Fruit fly (Drosophila melanogaster) whole organism, embryonic: ENCODE measurements around the gene CG5103.

Source experiments
- Awh ChIP-seq: fragments of 200-800 bp; sonication (Bioruptor generic); IDR thresholded peaks from 2 replicates; pipeline ENCODE4, ENCODE4 v1.3.6; 2022; ENCODE audit warnings: missing biosample characterization, missing genetic modification characterization
- B-H1 ChIP-seq: fragments of 200-800 bp; sonication (Bioruptor generic); IDR thresholded peaks from 3 replicates; pipeline ENCODE4 v1.3.6; 2022; ENCODE audit warnings: missing biosample characterization, missing genetic modification characterization
- CG10565 ChIP-seq: fragments of 200-800 bp; sonication (Bioruptor generic); optimal IDR thresholded peaks from 3 replicates; lab custom pipeline; 2016; ENCODE audit warnings: missing biosample characterization, mild to moderate bottlenecking, missing genetic modification characterization
- CG11085 ChIP-seq: fragments of 200-800 bp; sonication (Bioruptor generic); IDR thresholded peaks from 2 replicates; pipeline ENCODE4 v1.3.6; 2022; ENCODE audit warnings: missing biosample characterization, missing genetic modification characterization
- CG11504 ChIP-seq: fragments of 200-800 bp; sonication (Bioruptor generic); optimal IDR thresholded peaks from 3 replicates; lab custom pipeline; 2019; ENCODE audit warnings: missing biosample characterization, mild to moderate bottlenecking, missing genetic modification characterization, moderate library complexity
- CG11560 ChIP-seq: fragments of 200-800 bp; sonication (Bioruptor generic); IDR thresholded peaks from 3 replicates; pipeline ENCODE4 v1.3.6; 2022; ENCODE audit warnings: missing biosample characterization, missing genetic modification characterization
- CG11723 ChIP-seq: fragments of 200-800 bp; sonication (Bioruptor generic); optimal IDR thresholded peaks from 2 replicates; lab custom pipeline; 2017; ENCODE audit warnings: missing biosample characterization, mild to moderate bottlenecking, missing genetic modification characterization
- CG15011 ChIP-seq: fragments of 200-800 bp; sonication (Bioruptor generic); optimal IDR thresholded peaks from 3 replicates; lab custom pipeline; 2018; ENCODE audit warnings: missing biosample characterization, mild to moderate bottlenecking, missing genetic modification characterization
- CG17186 ChIP-seq: fragments of 200-800 bp; sonication (Bioruptor generic); optimal IDR thresholded peaks from 3 replicates; lab custom pipeline; 2017; ENCODE audit warnings: missing biosample characterization, missing genetic modification reagents, missing genetic modification characterization
- CG2202 ChIP-seq: fragments of 200-800 bp; sonication (Bioruptor generic); optimal IDR thresholded peaks from 2 replicates; lab custom pipeline; 2018; ENCODE audit warnings: missing biosample characterization, mild to moderate bottlenecking, missing genetic modification characterization
- CG2678 ChIP-seq: fragments of 200-800 bp; sonication (Bioruptor generic); optimal IDR thresholded peaks from 3 replicates; lab custom pipeline; 2019; ENCODE audit warnings: missing biosample characterization, mild to moderate bottlenecking, missing genetic modification characterization, moderate library complexity
- CG32767 ChIP-seq: fragments of 200-800 bp; sonication (Bioruptor generic); IDR thresholded peaks from 2 replicates; pipeline ENCODE4 v1.3.6; 2022; ENCODE audit warnings: missing biosample characterization, missing genetic modification characterization
- CG4424 ChIP-seq: fragments of 200-800 bp; sonication (Bioruptor generic); optimal IDR thresholded peaks from 3 replicates; lab custom pipeline; 2016; ENCODE audit warnings: missing biosample characterization, missing genetic modification characterization
- CG5180 ChIP-seq: fragments of 200-800 bp; sonication (Bioruptor generic); optimal IDR thresholded peaks from 3 replicates; lab custom pipeline; 2017; ENCODE audit warnings: missing biosample characterization, missing genetic modification characterization, mild to moderate bottlenecking, moderate library complexity, missing genetic modification reagents
- CG8388 ChIP-seq: fragments of 200-800 bp; sonication (Bioruptor generic); optimal IDR thresholded peaks from 2 replicates; lab custom pipeline; 2019; ENCODE audit warnings: missing biosample characterization, mild to moderate bottlenecking, missing genetic modification characterization, moderate library complexity
- CkIIα-i1 ChIP-seq: fragments of 200-800 bp; sonication (Bioruptor generic); IDR thresholded peaks from 2 replicates; pipeline ENCODE4 v1.3.6; 2022; ENCODE audit warnings: missing biosample characterization, missing genetic modification characterization
- CoRest ChIP-seq: fragments of 200-800 bp; sonication (Bioruptor generic); optimal IDR thresholded peaks from 3 replicates; lab custom pipeline; 2018; ENCODE audit warnings: missing biosample characterization, mild to moderate bottlenecking, missing genetic modification characterization, moderate library complexity
- CrebB ChIP-seq: fragments of 200-800 bp; sonication (Bioruptor generic); optimal IDR thresholded peaks from 3 replicates; lab custom pipeline; 2018; ENCODE audit warnings: missing biosample characterization, mild to moderate bottlenecking, missing genetic modification characterization
- D ChIP-seq, 2 experiments: fragments of 200-800 bp in 1 of 2; fragments of >200 bp in 1 of 2; sonication (Bioruptor generic) in 1 of 2; optimal IDR thresholded peaks; 2 replicates in 1 of 2; 3 replicates in 1 of 2; lab custom pipeline; 2017; ENCODE audit warnings: mild to moderate bottlenecking in 1 of 2, missing biosample characterization in 1 of 2, missing genetic modification characterization in 1 of 2, missing genetic modification reagents in 1 of 2
- Ets65A ChIP-seq: fragments of 200-800 bp; sonication (Bioruptor generic); peaks from one replicate; lab custom pipeline; 2016; ENCODE audit warnings: missing biosample characterization, missing genetic modification characterization
- Gsc ChIP-seq: fragments of 200-800 bp; sonication (Bioruptor generic); IDR thresholded peaks from 2 replicates; pipeline ENCODE4 v1.3.6; 2022; ENCODE audit warnings: missing biosample characterization, missing genetic modification characterization
- Hey ChIP-seq: fragments of 200-800 bp; sonication (Bioruptor generic); optimal IDR thresholded peaks from 3 replicates; lab custom pipeline; 2018; ENCODE audit warnings: missing biosample characterization, mild to moderate bottlenecking, missing genetic modification characterization
- Hr78 ChIP-seq, 2 experiments: fragments of 200-800 bp in 1 of 2; fragments of >200 bp in 1 of 2; sonication (Bioruptor generic) in 1 of 2; optimal IDR thresholded peaks; 2 replicates each; lab custom pipeline; 2017 to 2019; ENCODE audit warnings: missing biosample characterization in 2 of 2, missing genetic modification characterization in 2 of 2, mild to moderate bottlenecking in 1 of 2, moderate library complexity in 1 of 2
- Hsf ChIP-seq: fragments of 200-800 bp; sonication (Bioruptor generic); optimal IDR thresholded peaks from 3 replicates; lab custom pipeline; 2016; ENCODE audit warnings: missing biosample characterization, missing genetic modification characterization
- Max ChIP-seq: fragments of 200-800 bp; sonication (Bioruptor generic); optimal IDR thresholded peaks from 2 replicates; lab custom pipeline; 2016; ENCODE audit warnings: missing biosample characterization, mild to moderate bottlenecking, missing genetic modification characterization
- NC2α ChIP-seq: fragments of 200-800 bp; sonication (Bioruptor generic); optimal IDR thresholded peaks from 2 replicates; lab custom pipeline; 2016; ENCODE audit warnings: missing biosample characterization, missing genetic modification characterization
- NfI ChIP-seq: fragments of 200-800 bp; sonication (Bioruptor generic); optimal IDR thresholded peaks from 3 replicates; lab custom pipeline; 2018; ENCODE audit warnings: missing biosample characterization, mild to moderate bottlenecking, missing genetic modification characterization, moderate library complexity
- Oli ChIP-seq: fragments of 200-800 bp; sonication (Bioruptor generic); optimal IDR thresholded peaks from 2 replicates; lab custom pipeline; 2018; ENCODE audit warnings: missing biosample characterization, mild to moderate bottlenecking, missing genetic modification characterization, moderate library complexity
- Ptx1 ChIP-seq: fragments of 200-800 bp; sonication (Bioruptor generic); IDR thresholded peaks from 2 replicates; pipeline ENCODE4 v1.3.6; 2022; ENCODE audit warnings: missing biosample characterization, missing genetic modification characterization
- Rfx ChIP-seq: fragments of 200-800 bp; sonication (Bioruptor generic); IDR thresholded peaks from 2 replicates; pipeline ENCODE4 v1.3.6; 2022; ENCODE audit warnings: missing biosample characterization, missing genetic modification characterization
- Sin3A ChIP-seq: fragments of >200 bp; optimal IDR thresholded peaks from 2 replicates; lab custom pipeline; 2018
- Sry-δ ChIP-seq: fragments of 200-800 bp; sonication (Bioruptor generic); optimal IDR thresholded peaks from 2 replicates; lab custom pipeline; 2016; ENCODE audit warnings: missing biosample characterization, missing genetic modification characterization
- Stat92E ChIP-seq, 3 experiments: fragments of >200 bp in 2 of 3; fragments of 200-800 bp in 1 of 3; sonication (Bioruptor generic) in 1 of 3; optimal IDR thresholded peaks; 2 replicates each; lab custom pipeline; 2017 to 2019; ENCODE audit warnings: missing biosample characterization in 3 of 3, missing genetic modification characterization in 3 of 3, mild to moderate bottlenecking in 1 of 3, moderate library complexity in 1 of 3
- ab ChIP-seq: fragments of 200-800 bp; sonication (Bioruptor generic); optimal IDR thresholded peaks from 2 replicates; lab custom pipeline; 2016; ENCODE audit warnings: missing biosample characterization, missing genetic modification characterization
- ac ChIP-seq: fragments of 200-800 bp; sonication (Bioruptor generic); optimal IDR thresholded peaks from 3 replicates; lab custom pipeline; 2017; ENCODE audit warnings: missing biosample characterization, mild to moderate bottlenecking, missing genetic modification characterization
- ap ChIP-seq: fragments of 200-800 bp; sonication (Bioruptor generic); IDR thresholded peaks from 2 replicates; pipeline ENCODE4 v1.3.6; 2022; ENCODE audit warnings: missing biosample characterization, missing genetic modification characterization
- ash1 ChIP-seq: fragments of 200-800 bp; sonication (Bioruptor generic); optimal IDR thresholded peaks from 2 replicates; lab custom pipeline; 2018; ENCODE audit warnings: missing biosample characterization, mild to moderate bottlenecking, missing genetic modification characterization
- bab2 ChIP-seq: fragments of 200-800 bp; sonication (Bioruptor generic); optimal IDR thresholded peaks from 2 replicates; lab custom pipeline; 2016; ENCODE audit warnings: missing biosample characterization, missing genetic modification characterization
- ci ChIP-seq: fragments of 200-800 bp; sonication (Bioruptor generic); IDR thresholded peaks from 3 replicates; pipeline ENCODE4 v1.3.6; 2022; ENCODE audit warnings: missing biosample characterization, missing genetic modification characterization
- disco-r ChIP-seq: fragments of 200-800 bp; sonication (Bioruptor generic); optimal IDR thresholded peaks from 2 replicates; lab custom pipeline; 2016; ENCODE audit warnings: missing biosample characterization, missing genetic modification characterization
- dmrt11E ChIP-seq: fragments of 200-800 bp; sonication (Bioruptor generic); optimal IDR thresholded peaks from 3 replicates; lab custom pipeline; 2018; ENCODE audit warnings: missing biosample characterization, mild to moderate bottlenecking, missing genetic modification characterization, moderate library complexity
- grn ChIP-seq: fragments of 200-800 bp; sonication (Bioruptor generic); optimal IDR thresholded peaks from 3 replicates; lab custom pipeline; 2017; ENCODE audit warnings: missing biosample characterization, missing genetic modification characterization
- gsb ChIP-seq: fragments of 200-800 bp; sonication (Bioruptor generic); IDR thresholded peaks from 2 replicates; pipeline ENCODE4 v1.3.6; 2022; ENCODE audit warnings: missing biosample characterization, missing genetic modification characterization
- ham ChIP-seq: fragments of 200-800 bp; sonication (Bioruptor generic); IDR thresholded peaks from 2 replicates; pipeline ENCODE4 v1.3.6; 2022; ENCODE audit warnings: missing biosample characterization, missing genetic modification characterization
- hth ChIP-seq: fragments of >200 bp; optimal IDR thresholded peaks from 2 replicates; lab custom pipeline; 2017; ENCODE audit warnings: inconsistent platforms
- ind ChIP-seq: fragments of 200-800 bp; sonication (Bioruptor generic); optimal IDR thresholded peaks from 3 replicates; lab custom pipeline; 2016; ENCODE audit warnings: missing biosample characterization, missing genetic modification characterization
- ken ChIP-seq: fragments of 200-800 bp; sonication (Bioruptor generic); IDR thresholded peaks from 3 replicates; pipeline ENCODE4 v1.3.6; 2022; ENCODE audit warnings: missing biosample characterization, missing genetic modification characterization
- lbe ChIP-seq: fragments of 200-800 bp; sonication (Bioruptor generic); optimal IDR thresholded peaks from 2 replicates; lab custom pipeline; 2016; ENCODE audit warnings: missing biosample characterization, mild to moderate bottlenecking, missing genetic modification characterization
- maf-S ChIP-seq: fragments of 200-800 bp; sonication (Bioruptor generic); optimal IDR thresholded peaks from 2 replicates; lab custom pipeline; 2016; ENCODE audit warnings: missing biosample characterization, missing genetic modification characterization
- nom ChIP-seq: fragments of 200-800 bp; sonication (Bioruptor generic); optimal IDR thresholded peaks from 2 replicates; lab custom pipeline; 2017; ENCODE audit warnings: missing biosample characterization, missing genetic modification characterization, mild to moderate bottlenecking, moderate library complexity, missing genetic modification reagents
- ro ChIP-seq: fragments of 200-800 bp; sonication (Bioruptor generic); IDR thresholded peaks from 2 replicates; pipeline ENCODE4 v1.3.6; 2022; ENCODE audit warnings: missing biosample characterization, missing genetic modification characterization
- sens ChIP-seq: fragments of 200-800 bp; sonication (Bioruptor generic); peaks from one replicate; lab custom pipeline; 2016; ENCODE audit warnings: missing biosample characterization, missing genetic modification characterization

CG5103 gene

dm6 chr3L:18281236-18281635 is 12.8 kb downstream of the CG5103 start (continued):
- TF ChIP-seq CG15011 (GFP tag; lab: Kevin White, UChicago) (peak; percentile 61), CG10565 (GFP tag; lab: Kevin White, UChicago) (peak; percentile 54), Sry-δ (GFP tag; lab: Kevin White, UChicago) (peak; percentile 51), hth (lab: Kevin White, UChicago) (peak; percentile 24), ap (peak; percentile 70), Ets65A (GFP tag; lab: Kevin White, UChicago) (peak; percentile 98), ken (GFP tag; lab: Robert Waterston, UW) (peak; percentile 87), CrebB (peak; percentile 70), CkIIα-i1 (no peak), lbe (no peak), Awh (GFP tag; lab: Robert Waterston, UW) (peak; percentile 89), ro (peak; percentile 81; the same call in 1 of the 2 replicates), maf-S (GFP tag; lab: Kevin White, UChicago) (peak; percentile 75), CG8388 (GFP tag; lab: Kevin White, UChicago) (peak; percentile 93), ab (GFP tag; lab: Kevin White, UChicago) (peak; percentile 76), CoRest (peak; percentile 94), Hr78 (GFP tag; optimal IDR thresholded peaks at IDR 0.05; lab: Kevin White, UChicago) (peak in 1 of 2 experiments; percentile 72), CG32767 (GFP tag; lab: Robert Waterston, UW) (peak; percentile 94), Gsc (GFP tag; lab: Robert Waterston, UW) (peak; percentile 83), CG11560 (peak; percentile 67; the same call in 2 of the 3 replicates), CG11085 (GFP tag; lab: Robert Waterston, UW) (no peak), NfI (GFP tag; lab: Kevin White, UChicago) (peak; percentile 78), dmrt11E (tag; lab: Kevin White, UChicago) (peak; percentile 99), Max (GFP tag; lab: Kevin White, UChicago) (peak; percentile 84), D (optimal IDR thresholded peaks at IDR 0.05; lab: Kevin White, UChicago) (no peak), D (GFP tag; optimal IDR thresholded peaks at IDR 0.05; lab: Kevin White, UChicago) (peak; percentile 95), bab2 (peak; percentile 88), CG4424 (peak; percentile 91), ci (peak; percentile 94), CG17186 (peak; percentile 73), Hsf (peak; percentile 92), gsb (no peak; the same call in 1 of the 2 replicates), CG2202 (tag; lab: Kevin White, UChicago) (peak; percentile 96), B-H1 (GFP tag; lab: Robert Waterston, UW) (peak; percentile 70), Ptx1 (GFP tag; lab: Robert Waterston, UW) (peak; percentile 86), ash1 (no peak), Hey (no peak)

dm6 chr3L:18276602-18277001 is 17.5 kb downstream of the CG5103 start:
- TF ChIP-seq nom = no peak
- no peak for TF ChIP-seq NC2α (GFP tag; lab: Kevin White, UChicago)
- TF ChIP-seq CG2678 = no peak
- no peak for TF ChIP-seq grn

dm6 chr3L:18275888-18276287 is 18.2 kb downstream of the CG5103 start:
- TF ChIP-seq CG5180 (GFP tag; lab: Kevin White, UChicago) (no peak), CG11504 (tag; lab: Kevin White, UChicago) (no peak), ind (GFP tag; lab: Kevin White, UChicago) (no peak), Oli (tag; lab: Kevin White, UChicago) (no peak), CG11723 (no peak), ac (GFP tag; lab: Kevin White, UChicago) (no peak), dmrt11E (tag; lab: Kevin White, UChicago) (peak; percentile 33), Rfx (GFP tag; lab: Robert Waterston, UW) (no peak), sens (GFP tag; lab: Kevin White, UChicago) (peak; percentile 83), ham (no peak), Sin3A (lab: Kevin White, UChicago) (no peak), CkIIα-i1 (no peak), Stat92E (GFP tag; optimal IDR thresholded peaks at IDR 0.05; lab: Kevin White, UChicago) (no peak), disco-r (no peak)
